Fruit fly (Drosophila melanogaster) whole organism, embryonic: ENCODE measurements around the gene ATPsynO.

Experiments used
- CG11247 ChIP-seq: fragments of 200-800 bp; sonication (Bioruptor generic); IDR thresholded peaks from 2 replicates; pipeline ENCODE4 v1.3.6; 2022; ENCODE audit warnings: missing biosample characterization, missing genetic modification characterization
- CG1792 ChIP-seq: fragments of 200-800 bp; sonication (Bioruptor generic); optimal IDR thresholded peaks from 2 replicates; lab custom pipeline; 2016; ENCODE audit warnings: missing biosample characterization, missing genetic modification characterization
- CG2116 ChIP-seq: fragments of 200-800 bp; sonication (Bioruptor generic); optimal IDR thresholded peaks from 3 replicates; lab custom pipeline; 2018; ENCODE audit warnings: missing biosample characterization, mild to moderate bottlenecking, missing genetic modification characterization
- CG3407 ChIP-seq: fragments of 200-800 bp; sonication (Bioruptor generic); optimal IDR thresholded peaks from 2 replicates; lab custom pipeline; 2018; ENCODE audit warnings: missing biosample characterization, mild to moderate bottlenecking, missing genetic modification characterization
- CG34224 ChIP-seq: fragments of 200-800 bp; sonication (Bioruptor generic); IDR thresholded peaks from 3 replicates; pipeline ENCODE4 v1.3.6; 2022; ENCODE audit warnings: missing biosample characterization, missing genetic modification characterization; ENCODE audit not compliant: partially characterized antibody
- CG4820 ChIP-seq: fragments of 200-800 bp; sonication (Bioruptor generic); optimal IDR thresholded peaks from 3 replicates; lab custom pipeline; 2016; ENCODE audit warnings: missing biosample characterization, missing genetic modification characterization
- CG9609 ChIP-seq: fragments of 200-800 bp; sonication (Bioruptor generic); optimal IDR thresholded peaks from 3 replicates; lab custom pipeline; 2016; ENCODE audit warnings: missing biosample characterization, missing genetic modification characterization
- Gug ChIP-seq: fragments of 200-800 bp; sonication (Bioruptor generic); IDR thresholded peaks from 4 replicates; pipeline ENCODE4 v1.3.6; 2022; ENCODE audit warnings: missing biosample characterization, missing genetic modification characterization
- NK7.1 ChIP-seq: fragments of 200-800 bp; sonication (Bioruptor generic); optimal IDR thresholded peaks from 3 replicates; lab custom pipeline; 2016; ENCODE audit warnings: missing biosample characterization, missing genetic modification characterization
- eve ChIP-seq, 2 experiments: fragments of >200 bp; optimal IDR thresholded peaks; 2 replicates each; lab custom pipeline; 2017; ENCODE audit warnings: missing biosample characterization in 2 of 2, missing genetic modification characterization in 2 of 2
- exex ChIP-seq: fragments of 200-800 bp; sonication (Bioruptor generic); optimal IDR thresholded peaks from 4 replicates; lab custom pipeline; 2018; ENCODE audit warnings: missing biosample characterization, mild to moderate bottlenecking, missing genetic modification characterization, moderate library complexity
- fru ChIP-seq: fragments of >200 bp; optimal IDR thresholded peaks from 2 replicates; lab custom pipeline; 2017
- toy ChIP-seq: fragments of 200-800 bp; sonication (Bioruptor generic); IDR thresholded peaks from 2 replicates; pipeline ENCODE4 v1.3.6; 2022; ENCODE audit warnings: missing biosample characterization, missing genetic modification characterization
- vvl ChIP-seq: fragments of 200-800 bp; sonication (Bioruptor generic); IDR thresholded peaks from 2 replicates; pipeline ENCODE4 v1.3.6; 2022; ENCODE audit warnings: missing biosample characterization, missing genetic modification characterization

- TF ChIP-seq CG11247 (GFP tag; lab: Robert Waterston, UW) (no peak), Gug (GFP tag; lab: Robert Waterston, UW) (no peak), NK7.1 (GFP tag; lab: Kevin White, UChicago) (no peak), CG1792 (no peak), toy (GFP tag; lab: Robert Waterston, UW) (no peak), exex (no peak), vvl (GFP tag; lab: Robert Waterston, UW) (0 out of 2 replicates have a peak, but pooled peaks have one; percentile 35), CG9609 (GFP tag; lab: Kevin White, UChicago) (no peak), CG4820 (GFP tag; lab: Kevin White, UChicago) (no peak), CG3407 (GFP tag; lab: Kevin White, UChicago) (no peak), CG34224 (no peak), fru (lab: Kevin White, UChicago) (no peak), CG2116 (GFP tag; lab: Kevin White, UChicago) (no peak), eve (GFP tag; optimal IDR thresholded peaks at IDR 0.05; lab: Kevin White, UChicago) (no peak)
Observed at dm6 chr3R:15243452-15243851, 21.9 kb upstream of the ATPsynO start.
